Worm (Caenorhabditis elegans): ENCODE data around the gene ceh-22.

ceh-22 gene

ce11 chrV:10722595-10722994 lies 50.9 kb downstream of the ceh-22 start:
- TF ChIP-seq unc-62 (GFP tag; optimal IDR thresholded peaks at IDR 0.05): no peak

- TF ChIP-seq unc-62 (GFP tag; optimal IDR thresholded peaks at IDR 0.05): no peak
Measured at ce11 chrV:10723181-10723580, 51.5 kb downstream of the ceh-22 start.

ce11 chrV:10723583-10723982 lies 51.9 kb downstream of the ceh-22 start:
- no peak for TF ChIP-seq unc-62 (GFP tag; optimal IDR thresholded peaks at IDR 0.05)

- no peak for TF ChIP-seq unc-62 (GFP tag; optimal IDR thresholded peaks at IDR 0.05)
Measured at ce11 chrV:10724472-10724871, 52.8 kb downstream of the ceh-22 start.

All from whole organism, dauer.